Worm (Caenorhabditis elegans) whole organism, L2 larva: ENCODE measurements around the gene nas-24.

ENCODE experiments used
- C34F6.9 ChIP-seq: fragments of 150-350 bp; optimal IDR thresholded peaks from 2 replicates; lab custom pipeline; 2014; ENCODE audit warnings: missing biosample characterization, missing genetic modification characterization
- F13H6.1 ChIP-seq: sonication (generic microtip); optimal IDR thresholded peaks from 2 replicates; lab custom pipeline; 2016; ENCODE audit warnings: missing genetic modification characterization, missing compliant biosample characterization
- R02D3.7 ChIP-seq: fragments of 150-350 bp; optimal IDR thresholded peaks from 2 replicates; lab custom pipeline; 2014; ENCODE audit warnings: missing biosample characterization, missing genetic modification characterization
- Y55F3AM.14 ChIP-seq: fragments of 200-800 bp; sonication (Bioruptor generic); optimal IDR thresholded peaks from 2 replicates; lab custom pipeline; 2018; ENCODE audit warnings: mild to moderate bottlenecking, missing genetic modification characterization, missing compliant biosample characterization
- ZK546.5 ChIP-seq: sonication (generic microtip); optimal IDR thresholded peaks from 2 replicates; lab custom pipeline; 2017; ENCODE audit warnings: missing biosample characterization, missing genetic modification characterization
- alr-1 ChIP-seq: fragments of 150-350 bp; optimal IDR thresholded peaks from 2 replicates; lab custom pipeline; 2014; ENCODE audit warnings: missing biosample characterization, missing genetic modification characterization
- aly-2 ChIP-seq: fragments of 150-350 bp; optimal IDR thresholded peaks from 2 replicates; lab custom pipeline; 2014; ENCODE audit warnings: missing biosample characterization, missing genetic modification characterization
- ama-1 ChIP-seq: fragments of 150-350 bp; optimal IDR thresholded peaks from 2 replicates; lab custom pipeline; 2018; ENCODE audit warnings: inconsistent platforms
- blmp-1 ChIP-seq: sonication (generic microtip); optimal IDR thresholded peaks from 2 replicates; lab custom pipeline; 2017; ENCODE audit warnings: missing genetic modification characterization, mild to moderate bottlenecking, missing compliant biosample characterization, antibody characterized with exemption, moderate library complexity; ENCODE audit not compliant: insufficient read depth
- ceh-16 ChIP-seq: fragments of 150-350 bp; optimal IDR thresholded peaks from 2 replicates; lab custom pipeline; 2014; ENCODE audit warnings: missing biosample characterization, missing genetic modification characterization
- ceh-82 ChIP-seq: fragments of 150-350 bp; optimal IDR thresholded peaks from 2 replicates; lab custom pipeline; 2014; ENCODE audit warnings: missing biosample characterization, missing genetic modification characterization
- crh-2 ChIP-seq: sonication (generic microtip); optimal IDR thresholded peaks from 2 replicates; lab custom pipeline; 2017; ENCODE audit warnings: missing biosample characterization, missing genetic modification characterization
- dmd-4 ChIP-seq: sonication (generic microtip); optimal IDR thresholded peaks from 2 replicates; lab custom pipeline; 2017; ENCODE audit warnings: missing biosample characterization, missing genetic modification characterization
- egl-27 ChIP-seq: sonication (generic microtip); optimal IDR thresholded peaks from 3 replicates; lab custom pipeline; 2017; ENCODE audit warnings: missing biosample characterization, missing genetic modification reagents, missing genetic modification characterization
- elt-1 ChIP-seq: fragments of 150-350 bp; optimal IDR thresholded peaks from 2 replicates; lab custom pipeline; 2014; ENCODE audit warnings: missing biosample characterization, missing genetic modification characterization
- elt-3 ChIP-seq: sonication (generic microtip); optimal IDR thresholded peaks from 2 replicates; lab custom pipeline; 2017; ENCODE audit warnings: missing biosample characterization, missing genetic modification characterization
- fos-1 ChIP-seq: fragments of 150-350 bp; optimal IDR thresholded peaks from 2 replicates; lab custom pipeline; 2014; ENCODE audit warnings: missing biosample characterization, missing genetic modification characterization
- gmeb-1 ChIP-seq: fragments of 150-350 bp; optimal IDR thresholded peaks from 2 replicates; lab custom pipeline; 2014; ENCODE audit warnings: missing biosample characterization, missing genetic modification characterization
- lin-11 ChIP-seq: fragments of 150-350 bp; sonication (generic microtip); optimal IDR thresholded peaks from 2 replicates; lab custom pipeline; 2014; ENCODE audit warnings: missing biosample characterization, missing genetic modification characterization, inconsistent platforms, mixed read lengths
- lin-13 ChIP-seq: fragments of 150-350 bp; optimal IDR thresholded peaks from 2 replicates; lab custom pipeline; 2014; ENCODE audit warnings: missing biosample characterization, missing genetic modification reagents, missing genetic modification characterization
- lin-39 ChIP-seq: fragments of 150-350 bp; optimal IDR thresholded peaks from 2 replicates; lab custom pipeline; 2014; ENCODE audit warnings: missing biosample characterization, missing genetic modification reagents, missing genetic modification characterization
- lsy-2 ChIP-seq, 2 experiments: fragments of 150-350 bp in 1 of 2; sonication (generic microtip) in 1 of 2; optimal IDR thresholded peaks; 2 replicates each; lab custom pipeline; 2014 to 2017; ENCODE audit warnings: missing biosample characterization in 2 of 2, missing genetic modification characterization in 2 of 2
- mab-5 ChIP-seq: fragments of 150-350 bp; optimal IDR thresholded peaks from 2 replicates; lab custom pipeline; 2014; ENCODE audit warnings: missing biosample characterization, missing genetic modification characterization
- mbf-1 ChIP-seq: sonication (generic microtip); optimal IDR thresholded peaks from 2 replicates; lab custom pipeline; 2017; ENCODE audit warnings: missing biosample characterization, missing genetic modification characterization
- mdl-1 ChIP-seq, 2 experiments: fragments of 150-350 bp in 1 of 2; sonication (generic microtip) in 1 of 2; optimal IDR thresholded peaks; 2 replicates each; lab custom pipeline; 2017; ENCODE audit warnings: missing biosample characterization in 2 of 2, missing genetic modification characterization in 2 of 2
- nhr-10 ChIP-seq: sonication (generic microtip); optimal IDR thresholded peaks from 2 replicates; lab custom pipeline; 2017; ENCODE audit warnings: missing biosample characterization, missing genetic modification characterization
- nhr-11 ChIP-seq: fragments of 150-350 bp; optimal IDR thresholded peaks from 2 replicates; lab custom pipeline; 2014; ENCODE audit warnings: missing biosample characterization, missing genetic modification characterization
- nhr-12 ChIP-seq: fragments of 150-350 bp; optimal IDR thresholded peaks from 2 replicates; lab custom pipeline; 2014; ENCODE audit warnings: missing biosample characterization, missing genetic modification characterization
- nhr-129 ChIP-seq: fragments of 150-350 bp; optimal IDR thresholded peaks from 2 replicates; lab custom pipeline; 2014; ENCODE audit warnings: missing biosample characterization, missing genetic modification characterization
- nhr-21 ChIP-seq: fragments of 150-350 bp; optimal IDR thresholded peaks from 2 replicates; lab custom pipeline; 2014; ENCODE audit warnings: missing biosample characterization, missing genetic modification characterization
- nhr-23 ChIP-seq: fragments of 150-350 bp; optimal IDR thresholded peaks from 2 replicates; lab custom pipeline; 2014; ENCODE audit warnings: missing biosample characterization, missing genetic modification reagents, missing genetic modification characterization
- nhr-237 ChIP-seq: fragments of 150-350 bp; optimal IDR thresholded peaks from 2 replicates; lab custom pipeline; 2014; ENCODE audit warnings: missing biosample characterization, missing genetic modification characterization
- nhr-25 ChIP-seq: fragments of 150-350 bp; sonication (generic microtip); optimal IDR thresholded peaks from 3 replicates; lab custom pipeline; 2014; ENCODE audit warnings: missing biosample characterization, missing genetic modification characterization
- nhr-6 ChIP-seq: fragments of 150-350 bp; optimal IDR thresholded peaks from 2 replicates; lab custom pipeline; 2014; ENCODE audit warnings: missing biosample characterization, missing genetic modification characterization
- nhr-77 ChIP-seq: fragments of 150-350 bp; optimal IDR thresholded peaks from 2 replicates; lab custom pipeline; 2014; ENCODE audit warnings: missing biosample characterization, missing genetic modification characterization
- peb-1 ChIP-seq: fragments of 150-350 bp; optimal IDR thresholded peaks from 2 replicates; lab custom pipeline; 2014; ENCODE audit warnings: missing biosample characterization, missing genetic modification characterization
- sem-4 ChIP-seq: fragments of 150-350 bp; optimal IDR thresholded peaks from 2 replicates; lab custom pipeline; 2014; ENCODE audit warnings: missing biosample characterization, missing genetic modification reagents, missing genetic modification characterization
- skn-1 ChIP-seq: sonication (generic microtip); optimal IDR thresholded peaks from 2 replicates; lab custom pipeline; 2017; ENCODE audit warnings: missing biosample characterization, missing genetic modification characterization
- sma-3 ChIP-seq: sonication (generic microtip); optimal IDR thresholded peaks from 2 replicates; lab custom pipeline; 2016; ENCODE audit warnings: missing genetic modification reagents, missing genetic modification characterization, missing compliant biosample characterization
- sma-9 ChIP-seq, 2 experiments: fragments of 150-350 bp in 1 of 2; sonication (generic microtip) in 1 of 2; optimal IDR thresholded peaks; 2 replicates each; lab custom pipeline; 2014 to 2016; ENCODE audit warnings: missing genetic modification characterization in 2 of 2, mild to moderate bottlenecking in 1 of 2, missing biosample characterization in 1 of 2, missing compliant biosample characterization in 1 of 2, missing genetic modification reagents in 1 of 2, moderate library complexity in 1 of 2
- snpc-4 ChIP-seq: fragments of 150-350 bp; optimal IDR thresholded peaks from 2 replicates; lab custom pipeline; 2014; ENCODE audit warnings: missing biosample characterization, missing genetic modification characterization
- unc-39 ChIP-seq: fragments of 150-350 bp; optimal IDR thresholded peaks from 2 replicates; lab custom pipeline; 2014; ENCODE audit warnings: missing biosample characterization, missing genetic modification characterization
- unc-55 ChIP-seq: fragments of 150-350 bp; sonication (generic microtip); optimal IDR thresholded peaks from 3 replicates; lab custom pipeline; 2014; ENCODE audit warnings: missing biosample characterization, missing genetic modification reagents, missing genetic modification characterization
- unc-62 ChIP-seq: fragments of 150-350 bp; optimal IDR thresholded peaks from 2 replicates; lab custom pipeline; 2014; ENCODE audit warnings: missing biosample characterization, missing genetic modification reagents, missing genetic modification characterization
- zag-1 ChIP-seq: fragments of 150-350 bp; optimal IDR thresholded peaks from 2 replicates; lab custom pipeline; 2014; ENCODE audit warnings: missing biosample characterization, missing genetic modification characterization
- ztf-1 ChIP-seq: fragments of 200-800 bp; sonication (Bioruptor generic); conservative IDR thresholded peaks from 2 replicates; pipeline ENCODE4 v1.3.6; 2022; ENCODE audit warnings: missing genetic modification characterization, missing compliant biosample characterization
- ztf-11 ChIP-seq: sonication (generic microtip); optimal IDR thresholded peaks from 2 replicates; lab custom pipeline; 2017; ENCODE audit warnings: missing biosample characterization, missing genetic modification characterization
- ztf-4 ChIP-seq: fragments of 150-350 bp; optimal IDR thresholded peaks from 2 replicates; lab custom pipeline; 2014; ENCODE audit warnings: missing biosample characterization, missing genetic modification characterization

The nas-24 gene

ce11 chrV:13787225-13787898 is 18.2 kb downstream of the nas-24 start, which contains the start of the genes F53C11.4 and F53C11.5:
Gene F53C11.4 (minus strand): TSS chrV:13787352.
Gene F53C11.5 (plus strand): TSS chrV:13787549.
- TF ChIP-seq unc-62 (no peak), nhr-237 (tag; lab: Kevin White, UChicago) (no peak), nhr-129 (tag; lab: Kevin White, UChicago) (peak; percentile 13), nhr-11 (tag; lab: Kevin White, UChicago) (no peak), ceh-82 (tag; lab: Kevin White, UChicago) (no peak), snpc-4 (no peak), Y55F3AM.14 (GFP tag; lab: Kevin White, UChicago) (no peak), unc-55 (GFP tag; lab: Kevin White, UChicago) (no peak), mdl-1 (tag; optimal IDR thresholded peaks at IDR 0.05; lab: Kevin White, UChicago) (no peak), nhr-12 (no peak), crh-2 (tag; lab: Kevin White, UChicago) (peak; percentile 49), skn-1 (tag; lab: Kevin White, UChicago) (no peak), gmeb-1 (tag; lab: Kevin White, UChicago) (peak; percentile 17), lin-39 (tag; lab: Kevin White, UChicago) (no peak), ztf-1 (GFP tag; lab: Robert Waterston, UW) (no peak), nhr-21 (tag; lab: Kevin White, UChicago) (no peak), lsy-2 (tag; optimal IDR thresholded peaks at IDR 0.05; lab: Kevin White, UChicago) (peak in 1 of 2 experiments; percentile 77), elt-3 (no peak), R02D3.7 (tag; lab: Kevin White, UChicago) (no peak), ceh-16 (tag; lab: Kevin White, UChicago) (no peak), nhr-25 (tag; lab: Kevin White, UChicago) (no peak), unc-39 (tag; lab: Kevin White, UChicago) (no peak), sma-3 (GFP tag; lab: Kevin White, UChicago) (peak; percentile 94), alr-1 (tag; lab: Kevin White, UChicago) (no peak), C34F6.9 (tag; lab: Kevin White, UChicago) (peak; percentile 71), peb-1 (tag; lab: Kevin White, UChicago) (no peak), sem-4 (tag; lab: Kevin White, UChicago) (no peak), ZK546.5 (no peak), lin-13 (GFP tag; lab: Kevin White, UChicago) (peak; percentile 16), aly-2 (tag; lab: Kevin White, UChicago) (no peak), blmp-1 (no peak), fos-1 (tag; lab: Kevin White, UChicago) (peak; percentile 59), ztf-4 (tag; lab: Kevin White, UChicago) (no peak), nhr-77 (tag; lab: Kevin White, UChicago) (no peak), nhr-23 (tag; lab: Kevin White, UChicago) (no peak), nhr-6 (no peak), lin-11 (tag; lab: Kevin White, UChicago) (no peak), nhr-10 (no peak), mab-5 (tag; lab: Kevin White, UChicago) (no peak), ztf-11 (tag; lab: Kevin White, UChicago) (no peak), ama-1 (peak; percentile 32), mbf-1 (tag; lab: Kevin White, UChicago) (no peak), zag-1 (tag; lab: Kevin White, UChicago) (no peak), sma-9 (GFP tag; optimal IDR thresholded peaks at IDR 0.05; lab: Kevin White, UChicago) (peak; percentile 94), sma-9 (tag; optimal IDR thresholded peaks at IDR 0.05; lab: Kevin White, UChicago) (no peak), F13H6.1 (peak; percentile 26), elt-1 (tag; lab: Kevin White, UChicago) (no peak), egl-27 (tag; lab: Kevin White, UChicago) (peak; percentile 0), dmd-4 (tag; lab: Kevin White, UChicago) (no peak)
